Worm (Caenorhabditis elegans): Measurements from ENCODE around the gene K12H4.7.
A peak's percentile ranks its signal among the peaks of the same experiment; 100 is the strongest.

The K12H4.7 gene

ce11 chrIII:8085355-8085754 lies 34.5 kb upstream of the K12H4.7 start, which contains the start of the genes K06H7.7 and grp-1 (continued):
- TF ChIP-seq ceh-16 (tag; optimal IDR thresholded peaks at IDR 0.05) (no peak), unc-62 (GFP tag; optimal IDR thresholded peaks at IDR 0.05) (no peak), ztf-4 (tag; optimal IDR thresholded peaks at IDR 0.05) (no peak), nhr-23 (tag; optimal IDR thresholded peaks at IDR 0.05) (peak; percentile 81), ztf-11 (tag; optimal IDR thresholded peaks at IDR 0.05) (no peak), unc-39 (tag; optimal IDR thresholded peaks at IDR 0.05) (no peak), elt-1 (tag; optimal IDR thresholded peaks at IDR 0.05) (no peak), hmg-11 (tag; optimal IDR thresholded peaks at IDR 0.05) (no peak), nhr-67 (tag; optimal IDR thresholded peaks at IDR 0.05) (no peak), daf-12 (tag; optimal IDR thresholded peaks at IDR 0.05) (no peak), tbx-2 (tag; optimal IDR thresholded peaks at IDR 0.05) (no peak), mml-1 (tag; optimal IDR thresholded peaks at IDR 0.05) (no peak), nhr-76 (tag; optimal IDR thresholded peaks at IDR 0.05) (no peak)

- TF ChIP-seq nhr-25 (tag; optimal IDR thresholded peaks at IDR 0.05), result no peak
- TF ChIP-seq nhr-12 (tag; optimal IDR thresholded peaks at IDR 0.05), result no peak
- no peak for TF ChIP-seq aly-2 (tag; optimal IDR thresholded peaks at IDR 0.05)
- no peak for TF ChIP-seq nhr-43 (tag; optimal IDR thresholded peaks at IDR 0.05; ENCODE audit: poor library complexity, severe bottlenecking)
- no peak for TF ChIP-seq elt-1 (tag; optimal IDR thresholded peaks at IDR 0.05)
- no peak for TF ChIP-seq nhr-76 (tag; optimal IDR thresholded peaks at IDR 0.05)
- no peak for TF ChIP-seq pqm-1 (tag; optimal IDR thresholded peaks at IDR 0.05)
- no peak for TF ChIP-seq zag-1 (tag; optimal IDR thresholded peaks at IDR 0.05)
- TF ChIP-seq jun-1 (tag; optimal IDR thresholded peaks at IDR 0.05), result no peak
- no peak for TF ChIP-seq fkh-10 (GFP tag; optimal IDR thresholded peaks at IDR 0.05)
- TF ChIP-seq nfya-1 (tag; optimal IDR thresholded peaks at IDR 0.05; ENCODE audit: insufficient read depth), result no peak
- no peak for TF ChIP-seq unc-62 (GFP tag; optimal IDR thresholded peaks at IDR 0.05)
- no peak for TF ChIP-seq nhr-23 (tag; optimal IDR thresholded peaks at IDR 0.05)
- no peak for TF ChIP-seq unc-39 (tag; optimal IDR thresholded peaks at IDR 0.05)
- no peak for TF ChIP-seq sea-2 (GFP tag; optimal IDR thresholded peaks at IDR 0.05)
- no peak for TF ChIP-seq pha-4 (tag; optimal IDR thresholded peaks at IDR 0.05)
Measured at ce11 chrIII:8080165-8080738, 29.4 kb upstream of the K12H4.7 start, which contains the start of the genes dcr-1 and apc-2. TSS of gene dcr-1 (minus strand) at chrIII:8080281. TSS of gene apc-2 (plus strand) at chrIII:8080629.

ce11 chrIII:8077180-8077579 lies 26.3 kb upstream of the K12H4.7 start:
- TF ChIP-seq elt-2 (tag; optimal IDR thresholded peaks at IDR 0.05), result no peak

ce11 chrIII:8069206-8069605 lies 18.3 kb upstream of the K12H4.7 start:
- no peak for TF ChIP-seq nhr-25 (tag; optimal IDR thresholded peaks at IDR 0.05)
- no peak for TF ChIP-seq zag-1 (tag; optimal IDR thresholded peaks at IDR 0.05)
- TF ChIP-seq jun-1 (tag; optimal IDR thresholded peaks at IDR 0.05), result no peak
- TF ChIP-seq pha-4 (tag; optimal IDR thresholded peaks at IDR 0.05), result no peak
- no peak for TF ChIP-seq snpc-4 (tag; optimal IDR thresholded peaks at IDR 0.05)
- TF ChIP-seq lin-15B (tag; optimal IDR thresholded peaks at IDR 0.05), result no peak
- TF ChIP-seq elt-1 (tag; optimal IDR thresholded peaks at IDR 0.05), result no peak
- no peak for TF ChIP-seq nhr-23 (tag; optimal IDR thresholded peaks at IDR 0.05)
- TF ChIP-seq nhr-77 (tag; optimal IDR thresholded peaks at IDR 0.05), result no peak
- TF ChIP-seq hmg-11 (tag; optimal IDR thresholded peaks at IDR 0.05), result no peak
- TF ChIP-seq nhr-76 (tag; optimal IDR thresholded peaks at IDR 0.05), result no peak
- TF ChIP-seq nhr-67 (tag; optimal IDR thresholded peaks at IDR 0.05), result no peak
- no peak for TF ChIP-seq egl-5 (tag; optimal IDR thresholded peaks at IDR 0.05)
- no peak for TF ChIP-seq lsy-12 (tag; optimal IDR thresholded peaks at IDR 0.05)
- no peak for TF ChIP-seq ztf-4 (tag; optimal IDR thresholded peaks at IDR 0.05)
- TF ChIP-seq egl-27 (tag; optimal IDR thresholded peaks at IDR 0.05), result no peak
- TF ChIP-seq ceh-28 (tag; optimal IDR thresholded peaks at IDR 0.05), result no peak
- TF ChIP-seq mml-1 (tag; optimal IDR thresholded peaks at IDR 0.05), result no peak
- TF ChIP-seq eor-1 (tag; optimal IDR thresholded peaks at IDR 0.05), result no peak
- no peak for TF ChIP-seq mdl-1 (tag; optimal IDR thresholded peaks at IDR 0.05)

- no peak for TF ChIP-seq nhr-77 (tag; optimal IDR thresholded peaks at IDR 0.05)
- no peak for TF ChIP-seq egl-27 (tag; optimal IDR thresholded peaks at IDR 0.05)
- TF ChIP-seq nhr-76 (tag; optimal IDR thresholded peaks at IDR 0.05), result no peak
- no peak for TF ChIP-seq pha-4 (tag; optimal IDR thresholded peaks at IDR 0.05)
- TF ChIP-seq ama-1 (optimal IDR thresholded peaks at IDR 0.05), result no peak
- no peak for TF ChIP-seq lin-39 (tag; optimal IDR thresholded peaks at IDR 0.05)
- TF ChIP-seq zag-1 (tag; optimal IDR thresholded peaks at IDR 0.05), result no peak
- TF ChIP-seq nhr-11 (tag; optimal IDR thresholded peaks at IDR 0.05), result no peak
- no peak for TF ChIP-seq nhr-25 (tag; optimal IDR thresholded peaks at IDR 0.05)
- no peak for TF ChIP-seq elt-2 (tag; optimal IDR thresholded peaks at IDR 0.05)
- TF ChIP-seq lin-15B (tag; optimal IDR thresholded peaks at IDR 0.05), result no peak
- TF ChIP-seq ceh-28 (tag; optimal IDR thresholded peaks at IDR 0.05), result no peak
- TF ChIP-seq lsy-12 (tag; optimal IDR thresholded peaks at IDR 0.05), result no peak
Measured at ce11 chrIII:8067798-8068197, 16.9 kb upstream of the K12H4.7 start.
